Worm (Caenorhabditis elegans): ENCODE data around the gene T22F3.8.

DNA sequence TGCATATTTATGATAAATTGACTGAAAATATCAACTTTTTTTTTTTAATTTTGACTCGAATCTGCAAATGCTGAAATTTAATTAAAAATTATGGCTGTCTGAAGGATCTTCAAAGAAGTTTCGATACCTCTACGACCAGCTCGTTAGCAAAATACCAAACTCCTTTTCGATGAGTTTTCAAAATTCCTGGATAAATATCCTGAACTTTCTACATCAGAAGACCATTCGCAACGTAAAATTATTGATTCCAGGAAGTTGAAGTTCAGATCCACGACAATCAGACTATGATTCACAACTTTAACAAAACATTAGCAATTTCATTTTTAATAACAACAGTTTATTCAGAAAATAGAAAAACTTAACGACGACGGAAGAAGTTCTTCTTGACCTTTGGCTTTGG, 20.2 kb downstream of the T22F3.8 start:
- TF ChIP-seq B0336.3 (GFP tag; IDR thresholded peaks at IDR 0.05), result peak; percentile 93
- peak; percentile 14 for TF ChIP-seq B0035.1 (tag; optimal IDR thresholded peaks at IDR 0.05)
- TF ChIP-seq hsf-1 (GFP tag; IDR thresholded peaks at IDR 0.05), result peak; percentile 73
- no peak for TF ChIP-seq ceh-91 (GFP tag; IDR thresholded peaks at IDR 0.05)
- TF ChIP-seq snpc-4 (GFP tag; optimal IDR thresholded peaks at IDR 0.05), result peak; percentile 66
- peak in 2 of 4 experiments; percentile 24 to 53 for TF ChIP-seq snpc-4 (tag; optimal IDR thresholded peaks at IDR 0.05)
- no peak for TF ChIP-seq chd-7 (tag; optimal IDR thresholded peaks at IDR 0.05)
- TF ChIP-seq madf-3 (GFP tag; IDR thresholded peaks at IDR 0.05), result no peak

All from whole organism, young adult.